Worm (Caenorhabditis elegans) whole organism, L4 larva: ENCODE measurements around the gene chil-18.

ENCODE experiments used
- ceh-28 ChIP-seq: fragments of 150-350 bp; optimal IDR thresholded peaks from 2 replicates; lab custom pipeline; 2014; ENCODE audit warnings: missing biosample characterization, missing genetic modification reagents, missing genetic modification characterization
- ctbp-1 ChIP-seq: fragments of 200-800 bp; sonication (Bioruptor generic); IDR thresholded peaks from 2 replicates; pipeline ENCODE4 v1.3.6; 2022; ENCODE audit warnings: missing genetic modification reagents, missing genetic modification characterization, missing compliant biosample characterization
- dmd-6 ChIP-seq: fragments of 200-800 bp; sonication (Bioruptor generic); IDR thresholded peaks from 2 replicates; pipeline ENCODE4 v1.3.6; 2022; ENCODE audit warnings: missing genetic modification reagents, missing genetic modification characterization, missing compliant biosample characterization
- fkh-10 ChIP-seq: fragments of 150-350 bp; optimal IDR thresholded peaks from 2 replicates; lab custom pipeline; 2014; ENCODE audit warnings: missing biosample characterization, missing genetic modification reagents, missing genetic modification characterization
- lin-15B ChIP-seq: fragments of 150-350 bp; sonication (generic microtip); optimal IDR thresholded peaks from 3 replicates; lab custom pipeline; 2014; ENCODE audit warnings: missing biosample characterization, missing genetic modification characterization
- lin-39 ChIP-seq: fragments of 150-350 bp; optimal IDR thresholded peaks from 2 replicates; lab custom pipeline; 2014; ENCODE audit warnings: missing biosample characterization, missing genetic modification reagents, missing genetic modification characterization
- lir-3 ChIP-seq: sonication (generic microtip); optimal IDR thresholded peaks from 2 replicates; lab custom pipeline; 2016; ENCODE audit warnings: mild to moderate bottlenecking, missing genetic modification characterization, missing compliant biosample characterization
- madf-9 ChIP-seq: fragments of 200-800 bp; sonication (Bioruptor generic); conservative IDR thresholded peaks from 2 replicates; pipeline ENCODE4 v1.3.6; 2022; ENCODE audit warnings: missing genetic modification reagents, missing genetic modification characterization, missing compliant biosample characterization
- nhr-25 ChIP-seq: sonication (generic microtip); optimal IDR thresholded peaks from 2 replicates; lab custom pipeline; 2017; ENCODE audit warnings: missing genetic modification characterization, mild to moderate bottlenecking, missing compliant biosample characterization, antibody characterized with exemption, moderate library complexity, borderline replicate concordance; ENCODE audit not compliant: insufficient read depth
- nhr-76 ChIP-seq: fragments of 150-350 bp; optimal IDR thresholded peaks from 2 replicates; lab custom pipeline; 2014; ENCODE audit warnings: missing biosample characterization, missing genetic modification characterization
- zag-1 ChIP-seq: fragments of 150-350 bp; optimal IDR thresholded peaks from 2 replicates; lab custom pipeline; 2014; ENCODE audit warnings: missing biosample characterization, missing genetic modification characterization

DNA sequence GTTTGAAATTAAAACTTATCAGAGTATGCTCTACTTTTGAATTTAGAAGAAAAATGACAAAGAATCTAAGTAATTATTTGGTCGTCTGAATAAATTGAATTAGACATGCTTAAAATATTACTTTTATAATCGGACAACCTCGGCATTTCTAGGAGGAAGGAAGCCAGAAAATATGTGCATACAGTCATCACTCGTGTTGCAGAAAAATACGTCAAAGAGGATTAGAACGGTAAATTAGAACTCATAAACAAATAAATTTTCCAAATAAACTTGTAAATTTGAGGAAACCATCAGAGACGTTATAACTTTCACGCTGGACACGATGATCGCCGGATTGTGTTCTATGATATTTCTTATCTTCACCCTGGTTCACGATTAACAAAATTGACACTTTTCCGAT lies 6.2 kb downstream of the chil-18 start, which contains the start of gene chil-19:
- TF ChIP-seq lin-39 = no peak
- no peak for TF ChIP-seq lin-15B (tag; lab: Kevin White, UChicago)
- TF ChIP-seq madf-9 (GFP tag; lab: Robert Waterston, UW) = no peak
- no peak for TF ChIP-seq fkh-10 (GFP tag; lab: Kevin White, UChicago)
- no peak for TF ChIP-seq nhr-76
- TF ChIP-seq lir-3 (tag; lab: Kevin White, UChicago) = no peak
- no peak for TF ChIP-seq nhr-25 (tag; lab: Kevin White, UChicago)
- TF ChIP-seq ceh-28 (tag; lab: Kevin White, UChicago) = no peak
- no peak for TF ChIP-seq ctbp-1
- no peak; the same call in 1 of the 2 replicates for TF ChIP-seq dmd-6 (GFP tag; lab: Robert Waterston, UW)
- TF ChIP-seq zag-1 (tag; lab: Kevin White, UChicago) = no peak
